Worm (Caenorhabditis elegans): ENCODE data around the gene scrm-8.

- TF ChIP-seq dmd-4 (tag; optimal IDR thresholded peaks at IDR 0.05; ENCODE audit: borderline replicate concordance) (no peak), lin-11 (tag; optimal IDR thresholded peaks at IDR 0.05) (no peak), gmeb-2 (tag; optimal IDR thresholded peaks at IDR 0.05) (no peak), pha-4 (tag; optimal IDR thresholded peaks at IDR 0.05) (no peak), pqm-1 (tag; optimal IDR thresholded peaks at IDR 0.05) (no peak), nhr-11 (tag; optimal IDR thresholded peaks at IDR 0.05) (no peak), ceh-19 (GFP tag; optimal IDR thresholded peaks at IDR 0.05) (no peak), ama-1 (optimal IDR thresholded peaks at IDR 0.05) (no peak), npax-4 (tag; optimal IDR thresholded peaks at IDR 0.05) (no peak), pax-1 (tag; optimal IDR thresholded peaks at IDR 0.05) (no peak), pag-3 (tag; optimal IDR thresholded peaks at IDR 0.05; ENCODE audit: borderline replicate concordance) (no peak), F13H6.1 (tag; optimal IDR thresholded peaks at IDR 0.05) (no peak), hlh-30 (tag; optimal IDR thresholded peaks at IDR 0.05; ENCODE audit: insufficient read depth) (no peak), ets-4 (tag; optimal IDR thresholded peaks at IDR 0.05) (no peak)
Measured at ce11 chrIV:4173789-4174188, 9.3 kb downstream of the scrm-8 start, which contains the start of gene rnp-3.

All from whole organism, late embryonic.